Fruit fly (Drosophila melanogaster): Measurements from ENCODE around the gene Dhc98D.
A peak's percentile ranks its signal among the peaks of the same experiment; 100 is the strongest.

Gene Dhc98D

dm6 chr3R:28544538-28545393 is 58.0 kb downstream of the Dhc98D start, which contains the start of gene mIF2 (continued):
- TF ChIP-seq CG9437 (GFP tag; optimal IDR thresholded peaks at IDR 0.05): peak; percentile 91
- TF ChIP-seq Optix (GFP tag; IDR thresholded peaks at IDR 0.05): no peak
- no peak for TF ChIP-seq grn (GFP tag; optimal IDR thresholded peaks at IDR 0.05)
- no peak for TF ChIP-seq tx (GFP tag; optimal IDR thresholded peaks at IDR 0.05)
- no peak for TF ChIP-seq cg (GFP tag; optimal IDR thresholded peaks at IDR 0.05)
- TF ChIP-seq sob (GFP tag; IDR thresholded peaks at IDR 0.05): peak; percentile 59
- no peak for TF ChIP-seq mirr (GFP tag; optimal IDR thresholded peaks at IDR 0.05)
- peak; percentile 16 for TF ChIP-seq tin (GFP tag; optimal IDR thresholded peaks at IDR 0.05)
- TF ChIP-seq CG3995 (GFP tag; optimal IDR thresholded peaks at IDR 0.05): no peak
- peak; percentile 34 for TF ChIP-seq CG12659 (GFP tag; optimal IDR thresholded peaks at IDR 0.05)
- TF ChIP-seq Oli (tag; optimal IDR thresholded peaks at IDR 0.05): no peak
- no peak; the same call in 2 of the 3 replicates for TF ChIP-seq vnd (GFP tag; IDR thresholded peaks at IDR 0.05; ENCODE audit: partially characterized antibody)
- peak; percentile 18 for TF ChIP-seq CG8924 (tag; optimal IDR thresholded peaks at IDR 0.05)
- no peak for TF ChIP-seq peb (GFP tag; IDR thresholded peaks at IDR 0.05)
- no peak for TF ChIP-seq CrebB (tag; optimal IDR thresholded peaks at IDR 0.05)
- TF ChIP-seq crc (GFP tag; optimal IDR thresholded peaks at IDR 0.05): no peak
- no peak for TF ChIP-seq nerfin-1 (tag; optimal IDR thresholded peaks at IDR 0.05)
- TF ChIP-seq wdn (GFP tag; IDR thresholded peaks at IDR 0.05): no peak
- peak; percentile 34; the same call in 1 of the 2 replicates for TF ChIP-seq Scr (GFP tag; IDR thresholded peaks at IDR 0.05; ENCODE audit: partially characterized antibody)
- no peak for TF ChIP-seq wor (GFP tag; IDR thresholded peaks at IDR 0.05)
- TF ChIP-seq croc (GFP tag; conservative IDR thresholded peaks at IDR 0.05): no peak
- peak; percentile 39 for TF ChIP-seq CG15696 (tag; optimal IDR thresholded peaks at IDR 0.05)
- no peak for TF ChIP-seq fd96Cb (tag; optimal IDR thresholded peaks at IDR 0.05)
- no peak for TF ChIP-seq B-H1 (GFP tag; IDR thresholded peaks at IDR 0.05)
- no peak for TF ChIP-seq C15 (GFP tag; IDR thresholded peaks at IDR 0.05)
- TF ChIP-seq CG34376 (GFP tag; optimal IDR thresholded peaks at IDR 0.05): no peak
- TF ChIP-seq dan (GFP tag; IDR thresholded peaks at IDR 0.05): no peak
- TF ChIP-seq CG1603 (tag; optimal IDR thresholded peaks at IDR 0.05): peak; percentile 66
- no peak for TF ChIP-seq oc (tag; optimal IDR thresholded peaks at IDR 0.05)
- no peak for TF ChIP-seq CG9215 (GFP tag; IDR thresholded peaks at IDR 0.05)
- no peak for TF ChIP-seq slp2 (GFP tag; optimal IDR thresholded peaks at IDR 0.05)
- TF ChIP-seq Eip74EF (GFP tag; optimal IDR thresholded peaks at IDR 0.05): no peak
- TF ChIP-seq CG4360 (GFP tag; IDR thresholded peaks at IDR 0.05): no peak
- no peak for TF ChIP-seq CG43689 (GFP tag; IDR thresholded peaks at IDR 0.05)
- no peak for TF ChIP-seq ato (GFP tag; IDR thresholded peaks at IDR 0.05; ENCODE audit: partially characterized antibody)
- TF ChIP-seq Dp (GFP tag; optimal IDR thresholded peaks at IDR 0.05): peak; percentile 8
- peak; percentile 90 for TF ChIP-seq CG7928 (GFP tag; optimal IDR thresholded peaks at IDR 0.05)
- no peak for TF ChIP-seq Fer1 (GFP tag; optimal IDR thresholded peaks at IDR 0.05)
- TF ChIP-seq sim (GFP tag; IDR thresholded peaks at IDR 0.05): no peak
- peak; percentile 60 for TF ChIP-seq Dref (GFP tag; IDR thresholded peaks at IDR 0.05)
- TF ChIP-seq pzg (GFP tag; optimal IDR thresholded peaks at IDR 0.05): peak; percentile 27
- TF ChIP-seq Poxn (GFP tag; IDR thresholded peaks at IDR 0.05): no peak
- TF ChIP-seq CG3847 (GFP tag; IDR thresholded peaks at IDR 0.05): peak; percentile 45; the same call in 1 of the 2 replicates
- TF ChIP-seq Sox102F (GFP tag; optimal IDR thresholded peaks at IDR 0.05): peak; percentile 19
- TF ChIP-seq CG6175 (GFP tag; IDR thresholded peaks at IDR 0.05): no peak
- no peak for TF ChIP-seq CG17186 (GFP tag; optimal IDR thresholded peaks at IDR 0.05)
- TF ChIP-seq CG10959 (GFP tag; IDR thresholded peaks at IDR 0.05): no peak
- no peak for TF ChIP-seq CG13894 (tag; optimal IDR thresholded peaks at IDR 0.05)
- TF ChIP-seq gcm2 (GFP tag; optimal IDR thresholded peaks at IDR 0.05): no peak

All from whole organism, embryonic.